Worm (Caenorhabditis elegans) whole organism, L3 larva: ENCODE measurements around the gene kbp-1.

ENCODE experiments used
- ceh-82 ChIP-seq: fragments of 150-350 bp; optimal IDR thresholded peaks from 2 replicates; lab custom pipeline; 2014; ENCODE audit warnings: missing biosample characterization, missing genetic modification characterization
- egl-27 ChIP-seq: sonication (generic microtip); optimal IDR thresholded peaks from 4 replicates; lab custom pipeline; 2017; ENCODE audit warnings: missing biosample characterization, missing genetic modification reagents, missing genetic modification characterization
- elt-2 ChIP-seq: sonication (generic microtip); optimal IDR thresholded peaks from 2 replicates; lab custom pipeline; 2016; ENCODE audit warnings: missing genetic modification reagents, mild to moderate bottlenecking, missing genetic modification characterization, missing compliant biosample characterization
- fkh-10 ChIP-seq: sonication (generic microtip); optimal IDR thresholded peaks from 2 replicates; lab custom pipeline; 2017; ENCODE audit warnings: missing biosample characterization, missing genetic modification reagents, missing genetic modification characterization
- hmg-11 ChIP-seq: sonication (generic microtip); optimal IDR thresholded peaks from 2 replicates; lab custom pipeline; 2016; ENCODE audit warnings: missing genetic modification characterization, missing compliant biosample characterization
- lin-39 ChIP-seq: fragments of 150-350 bp; optimal IDR thresholded peaks from 2 replicates; lab custom pipeline; 2018; ENCODE audit warnings: missing biosample characterization, missing genetic modification reagents, missing genetic modification characterization
- nhr-11 ChIP-seq: fragments of 150-350 bp; optimal IDR thresholded peaks from 2 replicates; lab custom pipeline; 2014; ENCODE audit warnings: missing biosample characterization, missing genetic modification characterization
- nhr-43 ChIP-seq: sonication (generic microtip); optimal IDR thresholded peaks from 2 replicates; lab custom pipeline; 2016; ENCODE audit warnings: mild to moderate bottlenecking, missing genetic modification characterization, missing compliant biosample characterization; ENCODE audit not compliant: poor library complexity, severe bottlenecking
- skn-1 ChIP-seq: fragments of 150-350 bp; optimal IDR thresholded peaks from 2 replicates; lab custom pipeline; 2014; ENCODE audit warnings: missing biosample characterization, missing genetic modification characterization

DNA sequence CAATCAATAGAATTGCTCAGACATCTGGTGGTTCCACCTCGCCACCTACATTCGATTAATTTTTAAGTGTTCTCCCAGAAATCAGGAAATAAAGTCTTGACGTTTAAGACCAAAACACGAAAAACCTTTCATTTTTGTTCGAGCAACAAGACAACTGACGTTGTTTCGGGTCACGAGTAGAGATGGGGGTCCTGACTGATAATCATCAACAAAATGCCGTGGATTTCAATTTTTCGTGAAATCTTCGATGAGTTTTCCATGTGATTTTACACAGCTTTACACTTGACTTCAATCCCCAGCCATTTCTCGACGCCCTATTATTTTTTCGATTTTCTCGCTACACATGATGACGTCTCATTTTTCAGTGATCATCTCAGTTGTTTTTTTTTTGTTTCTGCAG lies 1.6 kb downstream of the kbp-1 start:
- TF ChIP-seq hmg-11 (tag; lab: Kevin White, UChicago) = no peak
- no peak for TF ChIP-seq nhr-43 (tag; lab: Kevin White, UChicago)
- no peak for TF ChIP-seq elt-2 (tag; lab: Kevin White, UChicago)
- no peak for TF ChIP-seq fkh-10 (GFP tag; lab: Kevin White, UChicago)
- peak; percentile 59 for TF ChIP-seq lin-39 (tag; lab: Kevin White, UChicago)
- no peak for TF ChIP-seq skn-1 (tag; lab: Kevin White, UChicago)
- TF ChIP-seq egl-27 (tag; lab: Kevin White, UChicago) = no peak
- TF ChIP-seq nhr-11 (tag; lab: Kevin White, UChicago) = no peak
- no peak for TF ChIP-seq ceh-82 (tag; lab: Kevin White, UChicago)
